Worm (Caenorhabditis elegans) whole organism, L4 larva: ENCODE measurements around the gene srx-33.

Experiments used
- D1046.2 ChIP-seq: fragments of 200-800 bp; sonication (Bioruptor generic); IDR thresholded peaks from 2 replicates; pipeline ENCODE4 v1.3.6; 2022; ENCODE audit warnings: missing genetic modification characterization, missing compliant biosample characterization
- F10B5.3 ChIP-seq: sonication (generic microtip); optimal IDR thresholded peaks from 2 replicates; lab custom pipeline; 2016; ENCODE audit warnings: mild to moderate bottlenecking, missing genetic modification characterization, missing compliant biosample characterization
- T20F7.1 ChIP-seq: fragments of 200-800 bp; sonication (Bioruptor generic); optimal IDR thresholded peaks from 2 replicates; lab custom pipeline; 2018; ENCODE audit warnings: mild to moderate bottlenecking, missing genetic modification characterization, missing compliant biosample characterization
- Y105C5A.15 ChIP-seq: fragments of 200-800 bp; sonication (Bioruptor generic); IDR thresholded peaks from 2 replicates; pipeline ENCODE4 v1.3.6; 2022; ENCODE audit warnings: missing genetic modification characterization, missing compliant biosample characterization
- Y5F2A.4 ChIP-seq: fragments of 200-800 bp; sonication (Bioruptor generic); optimal IDR thresholded peaks from 2 replicates; lab custom pipeline; 2018; ENCODE audit warnings: mild to moderate bottlenecking, missing genetic modification characterization, missing compliant biosample characterization
- Y75B8A.6 ChIP-seq: fragments of 200-800 bp; sonication (Bioruptor generic); IDR thresholded peaks from 2 replicates; pipeline ENCODE4 v1.3.6; 2022; ENCODE audit warnings: missing genetic modification reagents, missing genetic modification characterization, missing compliant biosample characterization
- aha-1 ChIP-seq: fragments of 150-350 bp; peaks from one replicate; lab custom pipeline; 2014; ENCODE audit warnings: missing biosample characterization, missing genetic modification characterization
- aly-2 ChIP-seq: sonication (generic microtip); optimal IDR thresholded peaks from 2 replicates; lab custom pipeline; 2018; ENCODE audit warnings: missing biosample characterization, missing genetic modification characterization
- arid-1 ChIP-seq: fragments of 200-800 bp; sonication (Bioruptor generic); conservative IDR thresholded peaks from 2 replicates; pipeline ENCODE4 v1.3.6; 2022; ENCODE audit warnings: missing genetic modification reagents, missing genetic modification characterization, missing compliant biosample characterization
- ceh-20 ChIP-seq: fragments of 200-800 bp; sonication (Bioruptor generic); IDR thresholded peaks from 2 replicates; pipeline ENCODE4 v1.3.6; 2022; ENCODE audit warnings: missing genetic modification reagents, missing genetic modification characterization, missing compliant biosample characterization
- ces-1 ChIP-seq: fragments of 150-350 bp; sonication (generic microtip); optimal IDR thresholded peaks from 4 replicates; lab custom pipeline; 2014; ENCODE audit warnings: missing biosample characterization, missing genetic modification reagents, missing genetic modification characterization
- cey-2 ChIP-seq: sonication (generic microtip); optimal IDR thresholded peaks from 3 replicates; lab custom pipeline; 2017; ENCODE audit warnings: missing genetic modification characterization, mild to moderate bottlenecking, missing compliant biosample characterization, antibody characterized with exemption, borderline replicate concordance; ENCODE audit not compliant: insufficient read depth
- ctbp-1 ChIP-seq: fragments of 200-800 bp; sonication (Bioruptor generic); IDR thresholded peaks from 2 replicates; pipeline ENCODE4 v1.3.6; 2022; ENCODE audit warnings: missing genetic modification reagents, missing genetic modification characterization, missing compliant biosample characterization
- daf-12 ChIP-seq: fragments of 150-350 bp; optimal IDR thresholded peaks from 2 replicates; lab custom pipeline; 2014; ENCODE audit warnings: missing biosample characterization, missing genetic modification reagents, missing genetic modification characterization
- daf-16 ChIP-seq, 3 experiments: sonication (generic microtip); optimal IDR thresholded peaks; 2 replicates each; lab custom pipeline; 2016 to 2017; ENCODE audit warnings: missing genetic modification characterization in 3 of 3, missing genetic modification reagents in 3 of 3, mild to moderate bottlenecking in 2 of 3, missing compliant biosample characterization in 2 of 3, missing biosample characterization in 1 of 3, moderate library complexity in 1 of 3
- daf-19 ChIP-seq: fragments of 200-800 bp; sonication (Bioruptor generic); conservative IDR thresholded peaks from 2 replicates; pipeline ENCODE4 v1.3.6; 2022; ENCODE audit warnings: missing genetic modification characterization, missing compliant biosample characterization
- dmd-8 ChIP-seq: fragments of 200-800 bp; sonication (Bioruptor generic); IDR thresholded peaks from 2 replicates; pipeline ENCODE4 v1.3.6; 2022; ENCODE audit warnings: missing genetic modification characterization, missing compliant biosample characterization
- dmd-9 ChIP-seq: fragments of 200-800 bp; sonication (Bioruptor generic); IDR thresholded peaks from 2 replicates; pipeline ENCODE4 v1.3.6; 2022; ENCODE audit warnings: missing genetic modification reagents, missing genetic modification characterization, missing compliant biosample characterization
- dpl-1 ChIP-seq: fragments of 150-350 bp; optimal IDR thresholded peaks from 2 replicates; lab custom pipeline; 2014; ENCODE audit warnings: missing biosample characterization, missing genetic modification reagents, missing genetic modification characterization
- duxl-1 ChIP-seq: sonication (generic microtip); optimal IDR thresholded peaks from 2 replicates; lab custom pipeline; 2016; ENCODE audit warnings: mild to moderate bottlenecking, missing genetic modification characterization, moderate library complexity, missing compliant biosample characterization; ENCODE audit not compliant: poor library complexity
- egl-27 ChIP-seq: sonication (generic microtip); optimal IDR thresholded peaks from 3 replicates; lab custom pipeline; 2017; ENCODE audit warnings: missing biosample characterization, missing genetic modification reagents, missing genetic modification characterization
- egl-43 ChIP-seq: fragments of 200-800 bp; sonication (Bioruptor generic); IDR thresholded peaks from 2 replicates; pipeline ENCODE4 v1.3.6; 2022; ENCODE audit warnings: missing genetic modification reagents, missing genetic modification characterization, missing compliant biosample characterization
- hlh-11 ChIP-seq: fragments of 200-800 bp; sonication (Bioruptor generic); optimal IDR thresholded peaks from 2 replicates; lab custom pipeline; 2018; ENCODE audit warnings: mild to moderate bottlenecking, missing genetic modification characterization, missing compliant biosample characterization
- hlh-30 ChIP-seq: sonication (generic microtip); optimal IDR thresholded peaks from 2 replicates; lab custom pipeline; 2017; ENCODE audit warnings: antibody characterized with exemption, mild to moderate bottlenecking, missing genetic modification characterization, missing compliant biosample characterization; ENCODE audit not compliant: insufficient read depth
- jun-1 ChIP-seq: fragments of 150-350 bp; optimal IDR thresholded peaks from 2 replicates; lab custom pipeline; 2014; ENCODE audit warnings: missing biosample characterization, missing genetic modification reagents, missing genetic modification characterization
- lin-29 ChIP-seq: fragments of 200-800 bp; sonication (Bioruptor generic); IDR thresholded peaks from 2 replicates; pipeline ENCODE4 v1.3.6; 2022; ENCODE audit warnings: missing genetic modification reagents, missing genetic modification characterization, missing compliant biosample characterization
- lin-38 ChIP-seq: fragments of 200-800 bp; sonication (Bioruptor generic); IDR thresholded peaks from 2 replicates; pipeline ENCODE4 v1.3.6; 2022; ENCODE audit warnings: missing genetic modification reagents, missing genetic modification characterization, missing compliant biosample characterization
- lir-3 ChIP-seq: sonication (generic microtip); optimal IDR thresholded peaks from 2 replicates; lab custom pipeline; 2016; ENCODE audit warnings: mild to moderate bottlenecking, missing genetic modification characterization, missing compliant biosample characterization
- lsy-2 ChIP-seq, 2 experiments: fragments of 150-350 bp in 1 of 2; sonication (generic microtip) in 1 of 2; optimal IDR thresholded peaks; 2 replicates each; lab custom pipeline; 2014 to 2017; ENCODE audit warnings: missing biosample characterization in 2 of 2, missing genetic modification characterization in 2 of 2
- madf-5 ChIP-seq, 2 experiments: fragments of 200-800 bp; sonication (Bioruptor generic); IDR thresholded peaks; 2 replicates each; pipeline ENCODE4 v1.3.6; 2022; ENCODE audit warnings: missing compliant biosample characterization in 2 of 2, missing genetic modification characterization in 2 of 2
- mdl-1 ChIP-seq, 2 experiments: fragments of 150-350 bp in 1 of 2; sonication (generic microtip) in 1 of 2; optimal IDR thresholded peaks; 2 replicates each; lab custom pipeline; 2014 to 2017; ENCODE audit warnings: missing biosample characterization in 2 of 2, missing genetic modification characterization in 2 of 2
- mep-1 ChIP-seq: fragments of 150-350 bp; sonication (generic microtip); optimal IDR thresholded peaks from 3 replicates; lab custom pipeline; 2014; ENCODE audit warnings: missing biosample characterization, missing genetic modification characterization
- mxl-2 ChIP-seq: fragments of 200-800 bp; sonication (Bioruptor generic); conservative IDR thresholded peaks from 2 replicates; pipeline ENCODE4 v1.3.6; 2022; ENCODE audit warnings: missing genetic modification reagents, missing genetic modification characterization, missing compliant biosample characterization
- mxl-3 ChIP-seq: fragments of 200-800 bp; sonication (Bioruptor generic); optimal IDR thresholded peaks from 2 replicates; lab custom pipeline; 2018; ENCODE audit warnings: mild to moderate bottlenecking, missing genetic modification characterization, missing compliant biosample characterization
- nhr-11 ChIP-seq: fragments of 150-350 bp; optimal IDR thresholded peaks from 2 replicates; lab custom pipeline; 2014; ENCODE audit warnings: missing biosample characterization, missing genetic modification characterization
- nhr-111 ChIP-seq: fragments of 200-800 bp; sonication (Bioruptor generic); optimal IDR thresholded peaks from 2 replicates; lab custom pipeline; 2018; ENCODE audit warnings: mild to moderate bottlenecking, missing genetic modification characterization, missing compliant biosample characterization
- nhr-237 ChIP-seq: sonication (generic microtip); optimal IDR thresholded peaks from 2 replicates; lab custom pipeline; 2017; ENCODE audit warnings: missing biosample characterization, missing genetic modification characterization
- nhr-25 ChIP-seq: sonication (generic microtip); optimal IDR thresholded peaks from 2 replicates; lab custom pipeline; 2017; ENCODE audit warnings: missing genetic modification characterization, mild to moderate bottlenecking, missing compliant biosample characterization, antibody characterized with exemption, moderate library complexity, borderline replicate concordance; ENCODE audit not compliant: insufficient read depth
- nhr-42 ChIP-seq: fragments of 200-800 bp; sonication (Bioruptor generic); IDR thresholded peaks from 2 replicates; pipeline ENCODE4 v1.3.6; 2022; ENCODE audit warnings: missing genetic modification characterization, missing compliant biosample characterization
- nhr-6 ChIP-seq: fragments of 150-350 bp; optimal IDR thresholded peaks from 2 replicates; lab custom pipeline; 2014; ENCODE audit warnings: missing biosample characterization, missing genetic modification characterization
- nhr-76 ChIP-seq: fragments of 150-350 bp; optimal IDR thresholded peaks from 2 replicates; lab custom pipeline; 2014; ENCODE audit warnings: missing biosample characterization, missing genetic modification characterization
- pha-4 ChIP-seq, 2 experiments: fragments of 150-350 bp in 1 of 2; fragments of 200-800 bp in 1 of 2; sonication (Bioruptor generic) in 1 of 2; IDR thresholded peaks in 1 of 2; optimal IDR thresholded peaks in 1 of 2; 2 replicates each; pipeline versions ENCODE4 v1.3.6 to Lab custom; 2014 to 2022; ENCODE audit warnings: missing genetic modification characterization in 2 of 2, missing genetic modification reagents in 2 of 2, missing biosample characterization in 1 of 2, missing compliant biosample characterization in 1 of 2
- snpc-1.2 ChIP-seq: fragments of 200-800 bp; sonication (Bioruptor generic); IDR thresholded peaks from 2 replicates; pipeline ENCODE4 v1.3.6; 2022; ENCODE audit warnings: missing genetic modification reagents, missing genetic modification characterization, missing compliant biosample characterization
- spr-1 ChIP-seq: sonication (generic microtip); optimal IDR thresholded peaks from 2 replicates; lab custom pipeline; 2016; ENCODE audit warnings: mild to moderate bottlenecking, missing genetic modification characterization, missing compliant biosample characterization
- tag-97 ChIP-seq: fragments of 200-800 bp; sonication (Bioruptor generic); IDR thresholded peaks from 2 replicates; pipeline ENCODE4 v1.3.6; 2022; ENCODE audit warnings: missing genetic modification characterization, missing compliant biosample characterization
- tra-1 ChIP-seq: fragments of 200-800 bp; sonication (Bioruptor generic); IDR thresholded peaks from 2 replicates; pipeline ENCODE4 v1.3.6; 2022; ENCODE audit warnings: missing genetic modification reagents, missing genetic modification characterization, missing compliant biosample characterization
- unc-62 ChIP-seq, 3 experiments: fragments of 150-350 bp in 1 of 3; sonication (generic microtip); optimal IDR thresholded peaks in 2 of 3; peaks in 1 of 3; 1 replicate in 1 of 3; 2 replicates in 2 of 3; lab custom pipeline; 2014 to 2017; ENCODE audit warnings: missing biosample characterization in 3 of 3, missing genetic modification characterization in 3 of 3, missing genetic modification reagents in 3 of 3, missing genotype in 1 of 3
- zag-1 ChIP-seq: fragments of 150-350 bp; optimal IDR thresholded peaks from 2 replicates; lab custom pipeline; 2014; ENCODE audit warnings: missing biosample characterization, missing genetic modification characterization
- zip-2 ChIP-seq: fragments of 150-350 bp; optimal IDR thresholded peaks from 2 replicates; lab custom pipeline; 2014; ENCODE audit warnings: missing biosample characterization, missing genetic modification characterization
- ztf-11 ChIP-seq: fragments of 150-350 bp; optimal IDR thresholded peaks from 2 replicates; lab custom pipeline; 2014; ENCODE audit warnings: missing biosample characterization, missing genetic modification characterization

Gene srx-33

DNA sequence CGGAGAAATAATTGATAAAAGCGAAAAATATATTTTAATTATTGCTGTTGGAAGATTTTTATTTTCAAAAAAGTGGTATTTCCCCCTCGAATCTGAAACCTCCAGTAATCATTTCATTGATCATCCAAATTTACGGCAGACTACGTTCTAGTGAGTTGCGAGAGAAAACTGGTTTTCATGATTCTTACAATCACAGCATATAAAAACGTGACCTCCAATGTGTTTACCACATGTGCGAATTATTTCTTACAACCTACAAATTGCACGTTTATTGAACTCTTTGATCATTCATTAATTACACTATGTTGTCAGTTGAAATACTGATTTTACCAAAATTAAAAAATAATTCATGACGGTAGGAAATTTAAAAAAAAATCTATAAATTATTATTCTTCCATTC is 29.5 kb downstream of the srx-33 start (continued):
- TF ChIP-seq duxl-1 (tag; lab: Kevin White, UChicago) (no peak), daf-16 (GFP tag; optimal IDR thresholded peaks at IDR 0.05; lab: Kevin White, UChicago) (no peak), daf-16 (tag; optimal IDR thresholded peaks at IDR 0.05; lab: Kevin White, UChicago) (peak; percentile 24), daf-19 (GFP tag; lab: Robert Waterston, UW) (no peak), dmd-9 (GFP tag; lab: Robert Waterston, UW) (no peak), Y5F2A.4 (GFP tag; lab: Kevin White, UChicago) (no peak), tag-97 (no peak), spr-1 (tag; lab: Kevin White, UChicago) (no peak), F10B5.3 (tag; lab: Kevin White, UChicago) (no peak), hlh-11 (tag; lab: Kevin White, UChicago) (peak; percentile 18), aly-2 (tag; lab: Kevin White, UChicago) (no peak), lir-3 (tag; lab: Kevin White, UChicago) (no peak), zag-1 (tag; lab: Kevin White, UChicago) (no peak), egl-27 (tag; lab: Kevin White, UChicago) (no peak), dpl-1 (GFP tag; lab: Kevin White, UChicago) (peak; percentile 28), lsy-2 (tag; optimal IDR thresholded peaks at IDR 0.05; lab: Kevin White, UChicago) (peak in 1 of 2 experiments; percentile 39), daf-12 (tag; lab: Kevin White, UChicago) (no peak), zip-2 (tag; lab: Kevin White, UChicago) (no peak), ctbp-1 (GFP tag; lab: Robert Waterston, UW) (no peak), pha-4 (GFP tag; IDR thresholded peaks at IDR 0.05; lab: Robert Waterston, UW) (no peak), pha-4 (tag; optimal IDR thresholded peaks at IDR 0.05; lab: Kevin White, UChicago) (no peak), nhr-76 (tag; lab: Kevin White, UChicago) (no peak), dmd-8 (GFP tag; lab: Robert Waterston, UW) (no peak), mxl-2 (GFP tag; lab: Robert Waterston, UW) (no peak), aha-1 (tag; lab: Kevin White, UChicago) (peak; percentile 87), nhr-6 (tag; lab: Kevin White, UChicago) (no peak), madf-5 (GFP tag; IDR thresholded peaks at IDR 0.05; lab: Robert Waterston, UW) (no peak), unc-62 (GFP tag; optimal IDR thresholded peaks at IDR 0.05 in 1 of 2; lab: Kevin White, UChicago) (peak in 1 of 2 experiments; percentile 84), unc-62 (tag; optimal IDR thresholded peaks at IDR 0.05; lab: Kevin White, UChicago) (no peak), cey-2 (tag; lab: Kevin White, UChicago) (no peak), Y105C5A.15 (GFP tag; lab: Robert Waterston, UW) (no peak), ztf-11 (no peak), nhr-111 (GFP tag; lab: Kevin White, UChicago) (no peak), nhr-42 (no peak), hlh-30 (tag; lab: Kevin White, UChicago) (peak; percentile 80), nhr-11 (tag; lab: Kevin White, UChicago) (no peak), D1046.2 (no peak), mdl-1 (tag; optimal IDR thresholded peaks at IDR 0.05; lab: Kevin White, UChicago) (peak in 1 of 2 experiments; percentile 80), nhr-237 (tag; lab: Kevin White, UChicago) (no peak), snpc-1.2 (GFP tag; lab: Robert Waterston, UW) (no peak), lin-38 (GFP tag; lab: Robert Waterston, UW) (no peak), mxl-3 (peak; percentile 92), Y75B8A.6 (GFP tag; lab: Robert Waterston, UW) (no peak), lin-29 (no peak), jun-1 (tag; lab: Kevin White, UChicago) (no peak), ces-1 (GFP tag; lab: Kevin White, UChicago) (no peak), ceh-20 (GFP tag; lab: Robert Waterston, UW) (no peak), mep-1 (tag; lab: Kevin White, UChicago) (peak; percentile 40), tra-1 (GFP tag; lab: Robert Waterston, UW) (no peak), egl-43 (GFP tag; lab: Robert Waterston, UW) (no peak), T20F7.1 (GFP tag; lab: Kevin White, UChicago) (no peak), nhr-25 (tag; lab: Kevin White, UChicago) (peak; percentile 50), arid-1 (GFP tag; lab: Robert Waterston, UW) (no peak)
